Worm (Caenorhabditis elegans) whole organism, L2 larva: ENCODE data around the gene T21D12.11.

Experiments
- ama-1 ChIP-seq: fragments of 150-350 bp; optimal IDR thresholded peaks from 2 replicates; lab custom pipeline; 2018; ENCODE audit warnings: inconsistent platforms
- egl-27 ChIP-seq: sonication (generic microtip); optimal IDR thresholded peaks from 3 replicates; lab custom pipeline; 2017; ENCODE audit warnings: missing biosample characterization, missing genetic modification reagents, missing genetic modification characterization
- elt-1 ChIP-seq: fragments of 150-350 bp; optimal IDR thresholded peaks from 2 replicates; lab custom pipeline; 2014; ENCODE audit warnings: missing biosample characterization, missing genetic modification characterization
- nhr-11 ChIP-seq: fragments of 150-350 bp; optimal IDR thresholded peaks from 2 replicates; lab custom pipeline; 2014; ENCODE audit warnings: missing biosample characterization, missing genetic modification characterization
- snpc-4 ChIP-seq: fragments of 150-350 bp; optimal IDR thresholded peaks from 2 replicates; lab custom pipeline; 2014; ENCODE audit warnings: missing biosample characterization, missing genetic modification characterization

DNA sequence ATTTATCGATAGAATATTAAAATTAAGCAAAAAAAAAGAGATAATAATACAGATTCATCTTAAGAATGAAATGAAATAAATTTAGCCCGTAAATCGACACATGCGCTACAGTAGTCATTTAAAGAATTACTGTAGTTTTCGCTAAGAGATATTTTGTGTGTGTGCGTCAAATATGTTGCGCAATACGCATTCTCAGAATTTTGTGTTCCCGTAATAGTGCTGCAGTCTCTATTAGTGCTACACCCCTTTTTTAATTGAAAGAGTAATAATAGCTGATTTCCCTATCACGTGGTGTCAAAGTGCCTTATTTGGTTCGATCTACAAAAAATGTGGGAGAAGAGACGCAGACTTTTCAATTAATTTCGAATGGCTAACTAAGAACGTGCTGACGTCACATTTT is 24.9 kb upstream of the T21D12.11 start:
- TF ChIP-seq elt-1 (tag; lab: Kevin White, UChicago) (no peak), ama-1 (lab: Kevin White, UChicago) (no peak), snpc-4 (tag; lab: Kevin White, UChicago) (no peak), egl-27 (tag; lab: Kevin White, UChicago) (no peak), nhr-11 (no peak)
